Fruit fly (Drosophila melanogaster): ENCODE results near the gene Msp300.

Msp300 gene

dm6 chr2L:5059645-5060254, 40.9 kb upstream of the Msp300 start, which contains the start of gene Rpn11 (continued):
- peak; percentile 40; the same call in 1 of the 2 replicates for TF ChIP-seq CG9215 (GFP tag; IDR thresholded peaks at IDR 0.05)
- TF ChIP-seq Meics (GFP tag; optimal IDR thresholded peaks at IDR 0.05) = peak; percentile 64
- no peak for TF ChIP-seq NK7.1 (GFP tag; optimal IDR thresholded peaks at IDR 0.05)
- TF ChIP-seq yki (optimal IDR thresholded peaks at IDR 0.05) = no peak
- TF ChIP-seq CG32772 (GFP tag; IDR thresholded peaks at IDR 0.05) = no peak
- peak; percentile 16 to 47 for TF ChIP-seq chif (GFP tag; optimal IDR thresholded peaks at IDR 0.05)
- no peak for TF ChIP-seq CG17912 (GFP tag; optimal IDR thresholded peaks at IDR 0.05)
- no peak for TF ChIP-seq jumu (GFP tag; optimal IDR thresholded peaks at IDR 0.05)
- TF ChIP-seq aop (GFP tag; IDR thresholded peaks at IDR 0.05) = no peak
- TF ChIP-seq Dref (GFP tag; IDR thresholded peaks at IDR 0.05) = peak; percentile 77
- TF ChIP-seq nom (GFP tag; optimal IDR thresholded peaks at IDR 0.05) = peak; percentile 28
- 0 out of 3 replicates have a peak, but pooled peaks have one; percentile 32 for TF ChIP-seq CG14860 (GFP tag; IDR thresholded peaks at IDR 0.05; ENCODE audit: partially characterized antibody)
- TF ChIP-seq ERR (GFP tag; optimal IDR thresholded peaks at IDR 0.05) = no peak
- no peak for TF ChIP-seq Oaz (GFP tag; IDR thresholded peaks at IDR 0.05)
- TF ChIP-seq pita (GFP tag; optimal IDR thresholded peaks at IDR 0.05) = no peak
- TF ChIP-seq CG12391 (tag; optimal IDR thresholded peaks at IDR 0.05) = peak; percentile 86
- TF ChIP-seq Sox102F (GFP tag; optimal IDR thresholded peaks at IDR 0.05) = peak; percentile 64
- peak; percentile 53 for TF ChIP-seq Xbp1 (GFP tag; optimal IDR thresholded peaks at IDR 0.05)
- peak; percentile 58 for TF ChIP-seq CG33557 (GFP tag; optimal IDR thresholded peaks at IDR 0.05)
- peak in 1 of 2 experiments; percentile 61 for TF ChIP-seq Hr51 (GFP tag; optimal IDR thresholded peaks at IDR 0.05)
- no peak for TF ChIP-seq nau (GFP tag; optimal IDR thresholded peaks at IDR 0.05)
- TF ChIP-seq MTF-1 (GFP tag; optimal IDR thresholded peaks at IDR 0.05; ENCODE audit: borderline replicate concordance) = no peak
- peak; percentile 51 for TF ChIP-seq Chrac-16 (GFP tag; optimal IDR thresholded peaks at IDR 0.05)
- no peak for TF ChIP-seq salm (tag; optimal IDR thresholded peaks at IDR 0.05)
- no peak for TF ChIP-seq abd-A (tag; optimal IDR thresholded peaks at IDR 0.05)
- no peak for TF ChIP-seq vnd (GFP tag; IDR thresholded peaks at IDR 0.05; ENCODE audit: partially characterized antibody)
- TF ChIP-seq Awh (GFP tag; IDR thresholded peaks at IDR 0.05) = no peak
- peak; percentile 43 for TF ChIP-seq twi (tag; optimal IDR thresholded peaks at IDR 0.05)
- TF ChIP-seq dan (GFP tag; IDR thresholded peaks at IDR 0.05) = no peak
- no peak for TF ChIP-seq E2f1 (GFP tag; IDR thresholded peaks at IDR 0.05)
- TF ChIP-seq CG11456 (GFP tag; IDR thresholded peaks at IDR 0.05) = no peak; the same call in 2 of the 3 replicates
- TF ChIP-seq CG4730 (GFP tag; IDR thresholded peaks at IDR 0.05) = no peak
- TF ChIP-seq CG10979 (tag; optimal IDR thresholded peaks at IDR 0.05) = peak; percentile 49
- TF ChIP-seq CG43689 (GFP tag; IDR thresholded peaks at IDR 0.05) = no peak
- TF ChIP-seq btn (GFP tag; optimal IDR thresholded peaks at IDR 0.05) = no peak
- TF ChIP-seq Lim3 (GFP tag; IDR thresholded peaks at IDR 0.05) = no peak
- no peak for TF ChIP-seq fd102C (GFP tag; optimal IDR thresholded peaks at IDR 0.05)
- TF ChIP-seq MBD-R2 (GFP tag; IDR thresholded peaks at IDR 0.05) = peak; percentile 73
- TF ChIP-seq tll (GFP tag; optimal IDR thresholded peaks at IDR 0.05) = no peak
- TF ChIP-seq CG6683 (GFP tag; optimal IDR thresholded peaks at IDR 0.05) = no peak
- TF ChIP-seq CG15011 (GFP tag; optimal IDR thresholded peaks at IDR 0.05) = peak; percentile 31
- TF ChIP-seq CG10654 (GFP tag; optimal IDR thresholded peaks at IDR 0.05) = peak; percentile 36
- no peak for TF ChIP-seq CG7963 (GFP tag; IDR thresholded peaks at IDR 0.05; ENCODE audit: partially characterized antibody)
- TF ChIP-seq knrl (GFP tag; IDR thresholded peaks at IDR 0.05; ENCODE audit: partially characterized antibody) = peak; percentile 39; the same call in 2 of the 3 replicates
- peak; percentile 35 for TF ChIP-seq CG18619 (GFP tag; optimal IDR thresholded peaks at IDR 0.05)
- no peak for TF ChIP-seq hb (GFP tag; IDR thresholded peaks at IDR 0.05; ENCODE audit: partially characterized antibody)
- TF ChIP-seq CG3065 (GFP tag; optimal IDR thresholded peaks at IDR 0.05) = no peak
- no peak for TF ChIP-seq luna (GFP tag; optimal IDR thresholded peaks at IDR 0.05)
- peak; percentile 33 for TF ChIP-seq Hand (GFP tag; optimal IDR thresholded peaks at IDR 0.05)

Measured in whole organism, embryonic.